Worm (Caenorhabditis elegans): ENCODE measurements around the gene bigr-1.

DNA sequence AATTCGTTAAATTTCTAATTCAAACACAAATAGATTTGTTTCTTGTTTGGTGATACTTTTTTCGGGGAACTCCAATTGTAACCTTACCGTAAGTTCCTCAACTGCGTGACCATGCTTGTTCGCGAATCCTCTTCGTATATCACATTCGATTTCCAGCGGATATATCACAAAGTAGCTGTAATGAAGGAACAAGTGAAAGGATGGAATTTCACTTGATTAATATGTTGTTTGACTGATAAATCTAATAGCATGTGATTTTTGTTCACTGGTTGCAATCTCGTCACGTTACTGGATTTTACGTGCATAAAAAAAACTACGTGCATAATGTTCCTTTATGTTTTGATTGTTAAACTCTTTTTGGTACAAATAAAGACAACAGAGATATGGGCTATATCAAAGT, 19.8 kb upstream of the bigr-1 start:
- TF ChIP-seq pqm-1 (tag; optimal IDR thresholded peaks at IDR 0.05) (no peak), F13H6.1 (tag; optimal IDR thresholded peaks at IDR 0.05) (no peak), ceh-45 (GFP tag; IDR thresholded peaks at IDR 0.05) (no peak), Y22D7AL.16 (tag; optimal IDR thresholded peaks at IDR 0.05) (no peak), pha-4 (tag; optimal IDR thresholded peaks at IDR 0.05) (no peak), unc-55 (GFP tag; optimal IDR thresholded peaks at IDR 0.05) (no peak), fkh-10 (GFP tag; optimal IDR thresholded peaks at IDR 0.05) (no peak), dmd-4 (tag; optimal IDR thresholded peaks at IDR 0.05; ENCODE audit: borderline replicate concordance) (no peak), nhr-11 (tag; optimal IDR thresholded peaks at IDR 0.05) (no peak), K02D7.2 (tag; optimal IDR thresholded peaks at IDR 0.05) (no peak), hlh-6 (tag; optimal IDR thresholded peaks at IDR 0.05) (no peak)
